Worm (Caenorhabditis elegans) whole organism, L1 larva: Measurements from ENCODE around the gene C48B4.12.

Experiments used
- ceh-88 ChIP-seq: fragments of 200-800 bp; sonication (Bioruptor generic); IDR thresholded peaks from 2 replicates; pipeline ENCODE4 v1.3.6; 2022; ENCODE audit warnings: missing genetic modification characterization, missing compliant biosample characterization
- irx-1 ChIP-seq: sonication (generic microtip); optimal IDR thresholded peaks from 2 replicates; lab custom pipeline; 2016; ENCODE audit warnings: missing genetic modification characterization, missing compliant biosample characterization
- lin-14 ChIP-seq: fragments of 200-800 bp; sonication (Bioruptor generic); optimal IDR thresholded peaks from 2 replicates; lab custom pipeline; 2018; ENCODE audit warnings: mild to moderate bottlenecking, missing genetic modification characterization, moderate library complexity, missing compliant biosample characterization
- lin-39 ChIP-seq: fragments of 150-350 bp; optimal IDR thresholded peaks from 2 replicates; lab custom pipeline; 2014; ENCODE audit warnings: missing biosample characterization, missing genetic modification reagents, missing genetic modification characterization
- nhr-237 ChIP-seq: fragments of 150-350 bp; optimal IDR thresholded peaks from 2 replicates; lab custom pipeline; 2014; ENCODE audit warnings: missing biosample characterization, missing genetic modification characterization
- pqm-1 ChIP-seq: sonication (generic microtip); optimal IDR thresholded peaks from 3 replicates; lab custom pipeline; 2017; ENCODE audit warnings: missing biosample characterization, missing genetic modification characterization
- snu-23 ChIP-seq: sonication (generic microtip); optimal IDR thresholded peaks from 2 replicates; lab custom pipeline; 2016; ENCODE audit warnings: missing genetic modification characterization, missing compliant biosample characterization
- zag-1 ChIP-seq: fragments of 150-350 bp; optimal IDR thresholded peaks from 2 replicates; lab custom pipeline; 2014; ENCODE audit warnings: missing biosample characterization, missing genetic modification characterization

ce11 chrIII:9631117-9631655 is 34.0 kb downstream of the C48B4.12 start, which contains the start of gene ubc-7:
- TF ChIP-seq lin-39 (peak; percentile 76), zag-1 (no peak), pqm-1 (tag; lab: Kevin White, UChicago) (no peak), lin-14 (GFP tag; lab: Kevin White, UChicago) (peak; percentile 76), snu-23 (GFP tag; lab: Kevin White, UChicago) (peak; percentile 89), irx-1 (peak; percentile 67), nhr-237 (peak; percentile 55), ceh-88 (GFP tag; lab: Robert Waterston, UW) (peak; percentile 57)
